Worm (Caenorhabditis elegans) whole organism, L3 larva: ENCODE results near the gene srbc-38.

Experiments used
- R02D3.7 ChIP-seq: fragments of 150-350 bp; optimal IDR thresholded peaks from 2 replicates; lab custom pipeline; 2014; ENCODE audit warnings: missing biosample characterization, missing genetic modification characterization
- aly-2 ChIP-seq: fragments of 150-350 bp; optimal IDR thresholded peaks from 2 replicates; lab custom pipeline; 2014; ENCODE audit warnings: missing biosample characterization, missing genetic modification characterization
- daf-12 ChIP-seq: fragments of 150-350 bp; optimal IDR thresholded peaks from 2 replicates; lab custom pipeline; 2014; ENCODE audit warnings: missing biosample characterization, missing genetic modification reagents, missing genetic modification characterization
- egl-27 ChIP-seq: sonication (generic microtip); optimal IDR thresholded peaks from 4 replicates; lab custom pipeline; 2017; ENCODE audit warnings: missing biosample characterization, missing genetic modification reagents, missing genetic modification characterization
- elt-1 ChIP-seq: fragments of 150-350 bp; optimal IDR thresholded peaks from 2 replicates; lab custom pipeline; 2014; ENCODE audit warnings: missing biosample characterization, missing genetic modification characterization
- elt-2 ChIP-seq: sonication (generic microtip); optimal IDR thresholded peaks from 2 replicates; lab custom pipeline; 2016; ENCODE audit warnings: missing genetic modification reagents, mild to moderate bottlenecking, missing genetic modification characterization, missing compliant biosample characterization
- fos-1 ChIP-seq: fragments of 150-350 bp; optimal IDR thresholded peaks from 2 replicates; lab custom pipeline; 2014; ENCODE audit warnings: missing biosample characterization, missing genetic modification characterization
- lin-39 ChIP-seq: fragments of 150-350 bp; optimal IDR thresholded peaks from 2 replicates; lab custom pipeline; 2018; ENCODE audit warnings: missing biosample characterization, missing genetic modification reagents, missing genetic modification characterization
- nhr-12 ChIP-seq: fragments of 150-350 bp; optimal IDR thresholded peaks from 2 replicates; lab custom pipeline; 2014; ENCODE audit warnings: missing biosample characterization, missing genetic modification characterization
- nhr-28 ChIP-seq: fragments of 150-350 bp; optimal IDR thresholded peaks from 2 replicates; lab custom pipeline; 2014; ENCODE audit warnings: missing biosample characterization, missing genetic modification characterization
- nhr-67 ChIP-seq: fragments of 150-350 bp; optimal IDR thresholded peaks from 2 replicates; lab custom pipeline; 2014; ENCODE audit warnings: missing biosample characterization, missing genetic modification characterization
- snpc-4 ChIP-seq: fragments of 150-350 bp; optimal IDR thresholded peaks from 2 replicates; lab custom pipeline; 2014; ENCODE audit warnings: missing biosample characterization, missing genetic modification characterization
- unc-62 ChIP-seq: fragments of 150-350 bp; sonication (generic microtip); optimal IDR thresholded peaks from 4 replicates; lab custom pipeline; 2014; ENCODE audit warnings: missing biosample characterization, missing genetic modification reagents, missing genetic modification characterization

DNA sequence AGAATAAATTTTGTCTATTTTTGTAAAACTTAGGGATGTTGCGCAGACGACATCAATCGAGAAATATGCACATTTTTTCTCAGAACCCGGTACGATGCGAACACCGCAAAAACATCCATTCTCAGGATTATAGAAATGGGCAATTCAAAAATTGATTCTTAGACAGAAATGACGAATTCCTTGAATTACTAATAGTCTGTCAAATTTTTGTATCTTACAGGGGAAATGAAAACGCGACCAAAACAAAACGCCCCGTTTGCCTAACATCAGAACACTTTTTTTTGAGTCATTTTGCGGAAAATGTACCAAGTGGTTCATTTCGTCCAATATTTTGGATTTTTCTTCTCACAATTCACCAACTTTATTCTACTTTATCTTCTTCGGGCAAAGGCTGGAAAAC is 36.3 kb downstream of the srbc-38 start, which contains the start of gene str-134:
- TF ChIP-seq lin-39 (no peak), nhr-12 (no peak), fos-1 (tag; lab: Kevin White, UChicago) (no peak), elt-2 (no peak), nhr-28 (tag; lab: Kevin White, UChicago) (no peak), elt-1 (tag; lab: Kevin White, UChicago) (no peak), unc-62 (no peak), egl-27 (tag; lab: Kevin White, UChicago) (no peak), R02D3.7 (tag; lab: Kevin White, UChicago) (no peak), aly-2 (tag; lab: Kevin White, UChicago) (no peak), snpc-4 (no peak), daf-12 (tag; lab: Kevin White, UChicago) (no peak), nhr-67 (tag; lab: Kevin White, UChicago) (no peak)
